Worm (Caenorhabditis elegans) whole organism, early embryonic: ENCODE results near the gene F28G4.2.

ENCODE experiments used
- B0310.2 ChIP-seq: sonication (generic microtip); optimal IDR thresholded peaks from 2 replicates; lab custom pipeline; 2016; ENCODE audit warnings: mild to moderate bottlenecking, missing genetic modification characterization, missing compliant biosample characterization
- F13C5.2 ChIP-seq: sonication (generic microtip); optimal IDR thresholded peaks from 2 replicates; lab custom pipeline; 2017; ENCODE audit warnings: mild to moderate bottlenecking, missing genetic modification characterization, inconsistent platforms, missing compliant biosample characterization
- aly-1 ChIP-seq: sonication (generic microtip); optimal IDR thresholded peaks from 2 replicates; lab custom pipeline; 2016; ENCODE audit warnings: missing genetic modification characterization, missing compliant biosample characterization
- ama-1 ChIP-seq: fragments of 150-350 bp; optimal IDR thresholded peaks from 2 replicates; lab custom pipeline; 2014
- ceh-13 ChIP-seq: fragments of 200-800 bp; sonication (Bioruptor generic); optimal IDR thresholded peaks from 2 replicates; lab custom pipeline; 2018; ENCODE audit warnings: mild to moderate bottlenecking, missing genetic modification characterization, missing compliant biosample characterization
- ceh-36 ChIP-seq: sonication (generic microtip); optimal IDR thresholded peaks from 2 replicates; lab custom pipeline; 2016; ENCODE audit warnings: missing genetic modification characterization, inconsistent platforms, missing compliant biosample characterization
- ets-7 ChIP-seq: sonication (generic microtip); optimal IDR thresholded peaks from 2 replicates; lab custom pipeline; 2016; ENCODE audit warnings: missing genotype, missing genetic modification characterization, missing compliant biosample characterization
- flt-1 ChIP-seq: fragments of 200-800 bp; sonication (Bioruptor generic); IDR thresholded peaks from 2 replicates; pipeline ENCODE4 v1.3.6; 2022; ENCODE audit warnings: missing genetic modification characterization, missing compliant biosample characterization
- hmbx-1 ChIP-seq: sonication (generic microtip); optimal IDR thresholded peaks from 2 replicates; lab custom pipeline; 2016; ENCODE audit warnings: mild to moderate bottlenecking, missing genetic modification characterization, missing compliant biosample characterization
- hmg-4 ChIP-seq: fragments of 200-800 bp; sonication (Bioruptor generic); optimal IDR thresholded peaks from 2 replicates; lab custom pipeline; 2018; ENCODE audit warnings: mild to moderate bottlenecking, missing genetic modification characterization, missing compliant biosample characterization
- hnd-1 ChIP-seq: sonication (generic microtip); optimal IDR thresholded peaks from 2 replicates; lab custom pipeline; 2016; ENCODE audit warnings: missing genetic modification characterization, missing compliant biosample characterization
- pes-1 ChIP-seq: fragments of 200-800 bp; sonication (Bioruptor generic); IDR thresholded peaks from 2 replicates; pipeline ENCODE4 v1.3.6; 2022; ENCODE audit warnings: missing genetic modification reagents, missing genetic modification characterization, missing compliant biosample characterization
- scrt-1 ChIP-seq: fragments of 200-800 bp; sonication (Bioruptor generic); IDR thresholded peaks from 2 replicates; pipeline ENCODE4 v1.3.6; 2022; ENCODE audit warnings: missing genetic modification characterization, missing compliant biosample characterization
- sea-1 ChIP-seq: fragments of 200-800 bp; sonication (Bioruptor generic); conservative IDR thresholded peaks from 2 replicates; pipeline ENCODE4 v1.3.6; 2022; ENCODE audit warnings: missing genetic modification characterization, missing compliant biosample characterization
- tbx-11 ChIP-seq: fragments of 200-800 bp; sonication (Bioruptor generic); IDR thresholded peaks from 2 replicates; pipeline ENCODE4 v1.3.6; 2022; ENCODE audit warnings: missing genetic modification characterization, missing compliant biosample characterization
- tbx-37 ChIP-seq: fragments of 200-800 bp; sonication (Bioruptor generic); conservative IDR thresholded peaks from 2 replicates; pipeline ENCODE4 v1.3.6; 2022; ENCODE audit warnings: missing genetic modification reagents, missing genetic modification characterization, missing compliant biosample characterization
- tra-4 ChIP-seq: sonication (generic microtip); optimal IDR thresholded peaks from 2 replicates; lab custom pipeline; 2017; ENCODE audit warnings: missing genetic modification characterization, missing compliant biosample characterization

F28G4.2 gene

DNA sequence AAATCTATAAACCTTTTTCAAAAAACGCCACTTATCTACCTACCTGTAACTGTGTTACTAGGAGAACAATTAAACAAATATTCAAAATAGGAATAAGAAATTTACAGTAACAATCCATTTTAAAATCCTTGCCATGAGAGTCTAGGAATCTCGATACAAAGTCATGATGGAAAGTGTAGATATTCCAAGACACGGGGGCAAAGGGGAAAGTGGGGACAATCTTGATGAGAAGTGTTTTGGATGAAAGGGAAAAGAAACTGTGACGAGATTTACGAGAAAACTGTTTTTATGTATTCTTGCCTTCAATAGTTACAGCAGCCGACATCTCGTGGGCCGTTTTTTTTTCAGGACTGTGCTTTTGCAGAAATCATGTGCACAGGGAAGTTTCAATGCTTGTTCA, at the start of gene F28G4.2:
Gene F28G4.2 (minus strand): TSS at position 175 of the 400 bp plus-strand sequence.
- no peak for TF ChIP-seq pes-1 (GFP tag; lab: Robert Waterston, UW)
- TF ChIP-seq sea-1 (GFP tag; lab: Robert Waterston, UW) = no peak
- TF ChIP-seq ceh-13 (GFP tag; lab: Kevin White, UChicago) = no peak
- TF ChIP-seq hmbx-1 (tag; lab: Kevin White, UChicago) = no peak
- TF ChIP-seq ceh-36 (tag; lab: Kevin White, UChicago) = no peak
- no peak for TF ChIP-seq tbx-11
- TF ChIP-seq aly-1 (tag; lab: Kevin White, UChicago) = no peak
- no peak for TF ChIP-seq flt-1 (GFP tag; lab: Robert Waterston, UW)
- no peak for TF ChIP-seq F13C5.2 (tag; lab: Kevin White, UChicago)
- no peak for TF ChIP-seq ets-7 (tag; lab: Kevin White, UChicago)
- no peak for TF ChIP-seq hnd-1 (tag; lab: Kevin White, UChicago)
- TF ChIP-seq ama-1 (lab: Kevin White, UChicago) = no peak
- TF ChIP-seq hmg-4 = no peak
- no peak for TF ChIP-seq tbx-37 (GFP tag; lab: Robert Waterston, UW)

DNA sequence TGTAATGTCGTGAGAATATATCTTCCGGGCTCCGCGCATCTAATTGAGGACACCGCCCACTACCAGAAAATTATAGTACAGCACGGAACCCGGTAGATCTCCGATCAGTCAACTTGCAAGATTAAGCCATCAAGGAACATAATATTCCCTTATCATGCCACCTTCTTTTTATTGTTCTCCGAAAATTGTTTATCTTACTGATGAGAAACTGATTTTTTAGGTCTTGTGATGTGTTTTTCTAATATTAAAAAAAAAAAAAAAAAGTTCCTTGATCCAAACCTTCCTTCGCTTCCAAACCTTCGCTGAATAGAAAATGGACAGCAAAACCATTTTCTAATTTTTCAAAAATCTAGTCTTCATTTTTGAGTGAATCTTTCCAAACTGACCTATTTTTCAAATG, 46.7 kb upstream of the F28G4.2 start, which contains the start of gene F57G8.7:
Gene F57G8.7 (plus strand): TSS at position 301 of the 400 bp plus-strand sequence.
- TF ChIP-seq flt-1 (GFP tag; lab: Robert Waterston, UW) (no peak), scrt-1 (GFP tag; lab: Robert Waterston, UW) (no peak), hnd-1 (tag; lab: Kevin White, UChicago) (no peak), ets-7 (tag; lab: Kevin White, UChicago) (no peak), ama-1 (lab: Kevin White, UChicago) (no peak), F13C5.2 (tag; lab: Kevin White, UChicago) (no peak), tbx-37 (GFP tag; lab: Robert Waterston, UW) (no peak), sea-1 (GFP tag; lab: Robert Waterston, UW) (no peak), ceh-36 (tag; lab: Kevin White, UChicago) (no peak), ceh-13 (GFP tag; lab: Kevin White, UChicago) (no peak), pes-1 (GFP tag; lab: Robert Waterston, UW) (no peak), hmbx-1 (tag; lab: Kevin White, UChicago) (no peak), tbx-11 (no peak), B0310.2 (tag; lab: Kevin White, UChicago) (no peak), tra-4 (tag; lab: Kevin White, UChicago) (no peak), aly-1 (tag; lab: Kevin White, UChicago) (no peak)

ce11 chrV:16322155-16322554, 40.0 kb upstream of the F28G4.2 start:
- TF ChIP-seq flt-1 (GFP tag; lab: Robert Waterston, UW) (no peak), tbx-37 (GFP tag; lab: Robert Waterston, UW) (no peak), sea-1 (GFP tag; lab: Robert Waterston, UW) (no peak)

- TF ChIP-seq tbx-37 (GFP tag; lab: Robert Waterston, UW) (no peak), hmg-4 (no peak), scrt-1 (GFP tag; lab: Robert Waterston, UW) (no peak), tra-4 (tag; lab: Kevin White, UChicago) (no peak), ama-1 (lab: Kevin White, UChicago) (no peak), tbx-11 (no peak), hmbx-1 (tag; lab: Kevin White, UChicago) (no peak), aly-1 (tag; lab: Kevin White, UChicago) (no peak), ceh-13 (GFP tag; lab: Kevin White, UChicago) (no peak), pes-1 (GFP tag; lab: Robert Waterston, UW) (no peak)
These were observed 35.1 kb upstream of the F28G4.2 start, which contains the start of gene srh-180 for ce11 chrV:16317244-16317643. Gene srh-180, plus strand, starts transcription at chrV:16317544.

DNA sequence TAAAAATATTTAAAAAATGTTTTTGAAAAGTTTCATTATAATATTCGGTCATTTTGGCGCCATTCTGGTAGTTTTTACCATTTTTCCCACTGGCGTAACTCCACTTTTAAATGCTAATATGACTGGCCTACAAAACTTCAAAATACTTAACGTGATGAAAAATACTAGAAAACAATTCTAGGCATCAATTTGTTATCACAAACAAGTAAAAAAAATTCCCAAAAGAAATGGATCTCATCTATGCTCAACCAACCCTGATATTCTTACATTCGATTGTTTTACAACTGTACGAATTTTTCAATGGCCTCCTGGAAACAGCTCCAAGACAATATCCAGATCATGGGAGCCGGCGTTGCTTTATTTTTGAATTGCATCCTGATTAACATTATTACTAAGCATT, 32.9 kb upstream of the F28G4.2 start, which contains the start of gene str-214:
Gene str-214 (plus strand): TSS at position 301 of the 400 bp plus-strand sequence.
- TF ChIP-seq tra-4 (tag; lab: Kevin White, UChicago) (no peak), hnd-1 (tag; lab: Kevin White, UChicago) (no peak), pes-1 (GFP tag; lab: Robert Waterston, UW) (no peak), hmg-4 (no peak), B0310.2 (tag; lab: Kevin White, UChicago) (no peak), sea-1 (GFP tag; lab: Robert Waterston, UW) (no peak), F13C5.2 (tag; lab: Kevin White, UChicago) (no peak), ceh-13 (GFP tag; lab: Kevin White, UChicago) (no peak), aly-1 (tag; lab: Kevin White, UChicago) (no peak), tbx-37 (GFP tag; lab: Robert Waterston, UW) (no peak), tbx-11 (no peak), ceh-36 (tag; lab: Kevin White, UChicago) (no peak)

ce11 chrV:16309523-16309922, 27.4 kb upstream of the F28G4.2 start, which contains the start of gene oac-7:
Gene oac-7, plus strand, starts transcription at chrV:16309805.
- no peak for TF ChIP-seq ets-7 (tag; lab: Kevin White, UChicago)
- no peak for TF ChIP-seq ceh-36 (tag; lab: Kevin White, UChicago)
- TF ChIP-seq tbx-11 = no peak
- no peak for TF ChIP-seq ama-1 (lab: Kevin White, UChicago)
- no peak for TF ChIP-seq ceh-13 (GFP tag; lab: Kevin White, UChicago)
- no peak for TF ChIP-seq hmbx-1 (tag; lab: Kevin White, UChicago)
- no peak for TF ChIP-seq hnd-1 (tag; lab: Kevin White, UChicago)
- TF ChIP-seq hmg-4 = no peak
- TF ChIP-seq scrt-1 (GFP tag; lab: Robert Waterston, UW) = no peak
- TF ChIP-seq sea-1 (GFP tag; lab: Robert Waterston, UW) = no peak
- no peak for TF ChIP-seq tra-4 (tag; lab: Kevin White, UChicago)
- TF ChIP-seq F13C5.2 (tag; lab: Kevin White, UChicago) = no peak
- no peak for TF ChIP-seq aly-1 (tag; lab: Kevin White, UChicago)
- no peak for TF ChIP-seq pes-1 (GFP tag; lab: Robert Waterston, UW)
- no peak for TF ChIP-seq tbx-37 (GFP tag; lab: Robert Waterston, UW)
- no peak for TF ChIP-seq flt-1 (GFP tag; lab: Robert Waterston, UW)
- no peak for TF ChIP-seq B0310.2 (tag; lab: Kevin White, UChicago)

- no peak for TF ChIP-seq ceh-13 (GFP tag; lab: Kevin White, UChicago)
- no peak for TF ChIP-seq sea-1 (GFP tag; lab: Robert Waterston, UW)
- no peak for TF ChIP-seq aly-1 (tag; lab: Kevin White, UChicago)
- TF ChIP-seq flt-1 (GFP tag; lab: Robert Waterston, UW) = no peak
- no peak for TF ChIP-seq ceh-36 (tag; lab: Kevin White, UChicago)
- no peak for TF ChIP-seq ama-1 (lab: Kevin White, UChicago)
- TF ChIP-seq hmbx-1 (tag; lab: Kevin White, UChicago) = no peak
- no peak for TF ChIP-seq hnd-1 (tag; lab: Kevin White, UChicago)
- no peak for TF ChIP-seq B0310.2 (tag; lab: Kevin White, UChicago)
These were observed 26.2 kb upstream of the F28G4.2 start for ce11 chrV:16308343-16308742.
